Fruit fly (Drosophila melanogaster) whole organism, adult: ENCODE measurements around the gene Vajk3.

Source experiments
- CG1620 ChIP-seq: fragments of 200-800 bp; sonication (Bioruptor generic); optimal IDR thresholded peaks from 2 replicates; lab custom pipeline; 2016; ENCODE audit warnings: missing biosample characterization, missing genetic modification characterization
- CG5204 ChIP-seq: fragments of 200-800 bp; sonication (Bioruptor generic); optimal IDR thresholded peaks from 2 replicates; lab custom pipeline; 2016; ENCODE audit warnings: missing biosample characterization, missing genetic modification characterization
- CG7045 ChIP-seq: fragments of 200-800 bp; sonication (Bioruptor generic); optimal IDR thresholded peaks from 2 replicates; lab custom pipeline; 2017; ENCODE audit warnings: missing biosample characterization, mild to moderate bottlenecking, missing genetic modification characterization
- CG7101 ChIP-seq: fragments of 200-800 bp; sonication (Bioruptor generic); optimal IDR thresholded peaks from 2 replicates; lab custom pipeline; 2018; ENCODE audit warnings: missing biosample characterization, mild to moderate bottlenecking, missing genetic modification characterization, moderate library complexity
- Clk ChIP-seq: fragments of 200-800 bp; sonication (Bioruptor generic); optimal IDR thresholded peaks from 2 replicates; lab custom pipeline; 2017; ENCODE audit warnings: missing biosample characterization, missing genetic modification characterization
- Hr96 ChIP-seq: fragments of 200-800 bp; sonication (Bioruptor generic); optimal IDR thresholded peaks from 2 replicates; lab custom pipeline; 2016; ENCODE audit warnings: missing biosample characterization, missing genetic modification characterization
- bab1 ChIP-seq: fragments of 200-800 bp; sonication (Bioruptor generic); optimal IDR thresholded peaks from 3 replicates; lab custom pipeline; 2019; ENCODE audit warnings: missing biosample characterization, mild to moderate bottlenecking, missing genetic modification characterization, moderate library complexity
- cic ChIP-seq: fragments of 200-800 bp; sonication (Bioruptor generic); optimal IDR thresholded peaks from 2 replicates; lab custom pipeline; 2017; ENCODE audit warnings: missing biosample characterization, mild to moderate bottlenecking, missing genetic modification characterization, moderate library complexity
- cnc ChIP-seq, 2 experiments: fragments of >200 bp; optimal IDR thresholded peaks; 2 replicates each; lab custom pipeline; 2017
- ovo ChIP-seq: fragments of 200-800 bp; sonication (Bioruptor generic); optimal IDR thresholded peaks from 2 replicates; lab custom pipeline; 2016; ENCODE audit warnings: missing biosample characterization, missing genetic modification characterization
- pad ChIP-seq: fragments of 200-800 bp; sonication (Bioruptor generic); optimal IDR thresholded peaks from 3 replicates; lab custom pipeline; 2017; ENCODE audit warnings: missing biosample characterization, missing genetic modification characterization, mild to moderate bottlenecking, moderate library complexity, missing genetic modification reagents
- tj ChIP-seq: fragments of 200-800 bp; sonication (Bioruptor generic); optimal IDR thresholded peaks from 3 replicates; lab custom pipeline; 2017; ENCODE audit warnings: missing biosample characterization, mild to moderate bottlenecking, missing genetic modification characterization, moderate library complexity

dm6 chr2L:13955775-13956174 lies 8.5 kb upstream of the Vajk3 start:
- no peak for TF ChIP-seq ovo (GFP tag; lab: Kevin White, UChicago)
- TF ChIP-seq CG7045 (GFP tag; lab: Kevin White, UChicago) = no peak
- no peak for TF ChIP-seq bab1 (GFP tag; lab: Kevin White, UChicago)
- TF ChIP-seq tj = no peak
- TF ChIP-seq cnc (optimal IDR thresholded peaks at IDR 0.05; lab: Kevin White, UChicago) = no peak
- no peak for TF ChIP-seq cic (GFP tag; lab: Kevin White, UChicago)
- TF ChIP-seq CG1620 (GFP tag; lab: Kevin White, UChicago) = no peak
- TF ChIP-seq Clk (GFP tag; lab: Kevin White, UChicago) = no peak
- TF ChIP-seq Hr96 (GFP tag; lab: Kevin White, UChicago) = no peak
- TF ChIP-seq CG5204 (GFP tag; lab: Kevin White, UChicago) = no peak
- no peak for TF ChIP-seq pad
- no peak for TF ChIP-seq CG7101 (tag; lab: Kevin White, UChicago)
